Fruit fly (Drosophila melanogaster): Measurements from ENCODE around the gene CG42716.

CG42716 gene

dm6 chr3L:16033090-16033828, at the start of gene CG42716, which contains the start of gene CG42717:
TSS of gene CG42716 (plus strand) at chr3L:16033778.
TSS of gene CG42717 (minus strand) at chr3L:16033190.
- TF ChIP-seq CG34367 (tag; optimal IDR thresholded peaks at IDR 0.05), result no peak
- TF ChIP-seq CG13204 (GFP tag; optimal IDR thresholded peaks at IDR 0.05), result no peak
- TF ChIP-seq CG14655 (GFP tag; optimal IDR thresholded peaks at IDR 0.05), result no peak
- TF ChIP-seq CG8301 (tag; optimal IDR thresholded peaks at IDR 0.05), result no peak
- TF ChIP-seq CG10348 (GFP tag; IDR thresholded peaks at IDR 0.05), result no peak

- no peak for TF ChIP-seq CG13204 (GFP tag; optimal IDR thresholded peaks at IDR 0.05)
- no peak for TF ChIP-seq CG10348 (GFP tag; IDR thresholded peaks at IDR 0.05)
- no peak for TF ChIP-seq CG17806 (tag; optimal IDR thresholded peaks at IDR 0.05)
- TF ChIP-seq CG32121 (GFP tag; IDR thresholded peaks at IDR 0.05), result no peak
- no peak for TF ChIP-seq Snoo (tag; optimal IDR thresholded peaks at IDR 0.05)
- TF ChIP-seq rn (GFP tag; IDR thresholded peaks at IDR 0.05), result no peak
- no peak for TF ChIP-seq CG14655 (GFP tag; optimal IDR thresholded peaks at IDR 0.05)
- no peak for TF ChIP-seq CG8159 (tag; optimal IDR thresholded peaks at IDR 0.05)
- TF ChIP-seq CG4496 (GFP tag; IDR thresholded peaks at IDR 0.05), result no peak
- TF ChIP-seq Pif1B (GFP tag; optimal IDR thresholded peaks at IDR 0.05), result no peak
- TF ChIP-seq CG15710 (tag; optimal IDR thresholded peaks at IDR 0.05), result no peak
- no peak for TF ChIP-seq Pif1A (GFP tag; optimal IDR thresholded peaks at IDR 0.05)
- TF ChIP-seq Ets98B (GFP tag; IDR thresholded peaks at IDR 0.05), result no peak
- no peak for TF ChIP-seq CG9948 (tag; optimal IDR thresholded peaks at IDR 0.05)
- TF ChIP-seq EcR (GFP tag; optimal IDR thresholded peaks at IDR 0.05), result no peak
- no peak for TF ChIP-seq D1 (tag; optimal IDR thresholded peaks at IDR 0.05)
These were observed 45.9 kb upstream of the CG42716 start, which contains the start of gene PolD1 for dm6 chr3L:15987635-15988034. TSS of gene PolD1 (minus strand) at chr3L:15987815.

dm6 chr3L:15988039-15988546, 45.5 kb upstream of the CG42716 start, which contains the start of gene Hip14:
TSS of gene Hip14 (plus strand) at chr3L:15988236.
- TF ChIP-seq gl (tag; optimal IDR thresholded peaks at IDR 0.05), result peak; percentile 2
- TF ChIP-seq Ets98B (GFP tag; IDR thresholded peaks at IDR 0.05), result peak; percentile 7; the same call in 1 of the 2 replicates
- no peak for TF ChIP-seq fd96Ca (GFP tag; IDR thresholded peaks at IDR 0.05)
- peak; percentile 28 for TF ChIP-seq Snoo (tag; optimal IDR thresholded peaks at IDR 0.05)

dm6 chr3L:15996019-15996418, 37.6 kb upstream of the CG42716 start:
- TF ChIP-seq Pif1A (GFP tag; optimal IDR thresholded peaks at IDR 0.05) (no peak), Pif1B (GFP tag; optimal IDR thresholded peaks at IDR 0.05) (no peak), EcR (GFP tag; optimal IDR thresholded peaks at IDR 0.05) (no peak), CG8159 (tag; optimal IDR thresholded peaks at IDR 0.05) (no peak), CG13204 (GFP tag; optimal IDR thresholded peaks at IDR 0.05) (no peak), CG4496 (GFP tag; IDR thresholded peaks at IDR 0.05) (no peak), D1 (tag; optimal IDR thresholded peaks at IDR 0.05) (no peak), CG8301 (tag; optimal IDR thresholded peaks at IDR 0.05) (no peak), CG10348 (GFP tag; IDR thresholded peaks at IDR 0.05) (no peak), CG32121 (GFP tag; IDR thresholded peaks at IDR 0.05) (no peak), CG17806 (tag; optimal IDR thresholded peaks at IDR 0.05) (no peak)

- TF ChIP-seq rn (GFP tag; IDR thresholded peaks at IDR 0.05), result no peak
- TF ChIP-seq fd96Ca (GFP tag; IDR thresholded peaks at IDR 0.05), result no peak
- TF ChIP-seq EcR (GFP tag; optimal IDR thresholded peaks at IDR 0.05), result no peak
- TF ChIP-seq CG32121 (GFP tag; IDR thresholded peaks at IDR 0.05), result no peak
- no peak for TF ChIP-seq CG17806 (tag; optimal IDR thresholded peaks at IDR 0.05)
- no peak for TF ChIP-seq CG14655 (GFP tag; optimal IDR thresholded peaks at IDR 0.05)
- TF ChIP-seq CG15710 (tag; optimal IDR thresholded peaks at IDR 0.05), result no peak
- TF ChIP-seq Snoo (tag; optimal IDR thresholded peaks at IDR 0.05), result no peak
- TF ChIP-seq CG34367 (tag; optimal IDR thresholded peaks at IDR 0.05), result no peak
- TF ChIP-seq CG10348 (GFP tag; IDR thresholded peaks at IDR 0.05), result no peak
- TF ChIP-seq CG9948 (tag; optimal IDR thresholded peaks at IDR 0.05), result no peak
- TF ChIP-seq CG4496 (GFP tag; IDR thresholded peaks at IDR 0.05), result no peak
- no peak for TF ChIP-seq Pif1B (GFP tag; optimal IDR thresholded peaks at IDR 0.05)
- TF ChIP-seq CG13204 (GFP tag; optimal IDR thresholded peaks at IDR 0.05), result no peak
These were observed 35.4 kb upstream of the CG42716 start for dm6 chr3L:15998217-15998616.

dm6 chr3L:15999358-16000005, 34.1 kb upstream of the CG42716 start:
- TF ChIP-seq D1 (tag; optimal IDR thresholded peaks at IDR 0.05), result no peak
- peak; percentile 3 for TF ChIP-seq CG17806 (tag; optimal IDR thresholded peaks at IDR 0.05)

dm6 chr3L:16001164-16001679, 32.4 kb upstream of the CG42716 start:
- TF ChIP-seq CG4496 (GFP tag; IDR thresholded peaks at IDR 0.05) (no peak; the same call in 2 of the 3 replicates), CG9948 (tag; optimal IDR thresholded peaks at IDR 0.05) (no peak), fd96Ca (GFP tag; IDR thresholded peaks at IDR 0.05) (no peak), Pif1A (GFP tag; optimal IDR thresholded peaks at IDR 0.05) (peak; percentile 62), CG10348 (GFP tag; IDR thresholded peaks at IDR 0.05) (peak; percentile 60; the same call in 1 of the 2 replicates), EcR (GFP tag; optimal IDR thresholded peaks at IDR 0.05) (no peak), D1 (tag; optimal IDR thresholded peaks at IDR 0.05) (no peak), Pif1B (GFP tag; optimal IDR thresholded peaks at IDR 0.05) (no peak), rn (GFP tag; IDR thresholded peaks at IDR 0.05) (no peak), CG34367 (tag; optimal IDR thresholded peaks at IDR 0.05) (no peak), CG8301 (tag; optimal IDR thresholded peaks at IDR 0.05) (peak; percentile 73), CG15710 (tag; optimal IDR thresholded peaks at IDR 0.05) (peak; percentile 27), CG17806 (tag; optimal IDR thresholded peaks at IDR 0.05) (peak; percentile 10), gl (tag; optimal IDR thresholded peaks at IDR 0.05) (no peak), CG32121 (GFP tag; IDR thresholded peaks at IDR 0.05) (peak; percentile 88), CG8159 (tag; optimal IDR thresholded peaks at IDR 0.05) (no peak), CG13204 (GFP tag; optimal IDR thresholded peaks at IDR 0.05) (no peak), Ets98B (GFP tag; IDR thresholded peaks at IDR 0.05) (peak; percentile 77), CG14655 (GFP tag; optimal IDR thresholded peaks at IDR 0.05) (peak; percentile 74), CG12605 (GFP tag; IDR thresholded peaks at IDR 0.05) (peak; percentile 30; the same call in 1 of the 2 replicates), Snoo (tag; optimal IDR thresholded peaks at IDR 0.05) (no peak)
